Fruit fly (Drosophila melanogaster): Measurements from ENCODE around the gene Trp1.

Gene Trp1

dm6 chr2L:9984078-9984772 is 25.0 kb upstream of the Trp1 start, which contains the start of gene bib (continued):
- TF ChIP-seq grau (tag; optimal IDR thresholded peaks at IDR 0.05), result peak; percentile 87
- no peak for TF ChIP-seq CG12744 (GFP tag; optimal IDR thresholded peaks at IDR 0.05)
- TF ChIP-seq crc (GFP tag; optimal IDR thresholded peaks at IDR 0.05), result no peak
- TF ChIP-seq sim (GFP tag; IDR thresholded peaks at IDR 0.05), result no peak
- no peak for TF ChIP-seq vnd (GFP tag; IDR thresholded peaks at IDR 0.05; ENCODE audit: partially characterized antibody)
- TF ChIP-seq pros (GFP tag; optimal IDR thresholded peaks at IDR 0.05), result peak; percentile 60
- TF ChIP-seq Hmr (GFP tag; optimal IDR thresholded peaks at IDR 0.05), result peak; percentile 88
- peak; percentile 18 for TF ChIP-seq jing (GFP tag; optimal IDR thresholded peaks at IDR 0.05)
- TF ChIP-seq CG1233 (GFP tag; optimal IDR thresholded peaks at IDR 0.05), result peak; percentile 80
- peak; percentile 27 for TF ChIP-seq HmgZ (tag; optimal IDR thresholded peaks at IDR 0.05)
- peak; percentile 53 for TF ChIP-seq CG5245 (GFP tag; optimal IDR thresholded peaks at IDR 0.05)
- peak in 1 of 2 experiments; percentile 81 for TF ChIP-seq Eip74EF (GFP tag; optimal IDR thresholded peaks at IDR 0.05)
- TF ChIP-seq ase (GFP tag; IDR thresholded peaks at IDR 0.05), result 0 out of 3 replicates have a peak, but pooled peaks have one; percentile 61
- no peak for TF ChIP-seq eve (GFP tag; optimal IDR thresholded peaks at IDR 0.05)
- no peak for TF ChIP-seq CG1647 (GFP tag; optimal IDR thresholded peaks at IDR 0.05)
- TF ChIP-seq dati (GFP tag; IDR thresholded peaks at IDR 0.05), result no peak
- TF ChIP-seq CG18599 (GFP tag; optimal IDR thresholded peaks at IDR 0.05), result peak; percentile 90
- TF ChIP-seq CHES-1-like (GFP tag; optimal IDR thresholded peaks at IDR 0.05), result peak; percentile 21
- TF ChIP-seq CG4404 (GFP tag; IDR thresholded peaks at IDR 0.05), result peak; percentile 85
- TF ChIP-seq HLH4C (GFP tag; IDR thresholded peaks at IDR 0.05; ENCODE audit: partially characterized antibody), result no peak
- TF ChIP-seq Fer2 (tag; optimal IDR thresholded peaks at IDR 0.05), result peak; percentile 36
- TF ChIP-seq HLH3B (GFP tag; IDR thresholded peaks at IDR 0.05), result peak; percentile 58
- TF ChIP-seq CG11696 (GFP tag; IDR thresholded peaks at IDR 0.05), result no peak
- TF ChIP-seq CG17912 (GFP tag; optimal IDR thresholded peaks at IDR 0.05), result no peak
- TF ChIP-seq jumu (GFP tag; optimal IDR thresholded peaks at IDR 0.05), result no peak
- no peak for TF ChIP-seq ash1 (GFP tag; optimal IDR thresholded peaks at IDR 0.05)
- no peak for TF ChIP-seq yki (optimal IDR thresholded peaks at IDR 0.05)
- peak; percentile 12 for TF ChIP-seq tx (GFP tag; optimal IDR thresholded peaks at IDR 0.05)
- TF ChIP-seq CG14441 (GFP tag; IDR thresholded peaks at IDR 0.05), result peak; percentile 58; the same call in 1 of the 2 replicates
- TF ChIP-seq Ets97D (GFP tag; optimal IDR thresholded peaks at IDR 0.05), result peak; percentile 30
- TF ChIP-seq CG9727 (GFP tag; optimal IDR thresholded peaks at IDR 0.05), result peak; percentile 96
- no peak for TF ChIP-seq knrl (GFP tag; IDR thresholded peaks at IDR 0.05; ENCODE audit: partially characterized antibody)
- TF ChIP-seq CG11695 (GFP tag; IDR thresholded peaks at IDR 0.05), result peak; percentile 69
- peak; percentile 93 for TF ChIP-seq trem (tag; optimal IDR thresholded peaks at IDR 0.05)
- peak; percentile 87 for TF ChIP-seq Fer1 (GFP tag; optimal IDR thresholded peaks at IDR 0.05)
- TF ChIP-seq lov (optimal IDR thresholded peaks at IDR 0.05), result no peak
- peak; percentile 64; the same call in 1 of the 3 replicates for TF ChIP-seq lov (GFP tag; IDR thresholded peaks at IDR 0.05)
- no peak for TF ChIP-seq Lpt (GFP tag; optimal IDR thresholded peaks at IDR 0.05)
- TF ChIP-seq CG7745 (tag; optimal IDR thresholded peaks at IDR 0.05), result no peak
- TF ChIP-seq sens (GFP tag), result peak; percentile 72
- peak in 1 of 2 experiments; percentile 25 for TF ChIP-seq insv (GFP tag; optimal IDR thresholded peaks at IDR 0.05)
- TF ChIP-seq ttk (GFP tag; IDR thresholded peaks at IDR 0.05), result peak; percentile 62; the same call in 1 of the 2 replicates
- no peak for TF ChIP-seq zfh2 (GFP tag; optimal IDR thresholded peaks at IDR 0.05)
- peak; percentile 62 for TF ChIP-seq CG12299 (tag; optimal IDR thresholded peaks at IDR 0.05)
- TF ChIP-seq Stat92E (GFP tag; optimal IDR thresholded peaks at IDR 0.05), result peak in 1 of 3 experiments; percentile 80
- peak; percentile 32 for TF ChIP-seq trh (GFP tag; optimal IDR thresholded peaks at IDR 0.05)
- no peak for TF ChIP-seq BEAF-32 (GFP tag; optimal IDR thresholded peaks at IDR 0.05)
- TF ChIP-seq CG6765 (GFP tag; optimal IDR thresholded peaks at IDR 0.05), result peak; percentile 47
- TF ChIP-seq run (tag; optimal IDR thresholded peaks at IDR 0.05), result peak; percentile 61
- TF ChIP-seq CG6272 (GFP tag; IDR thresholded peaks at IDR 0.05), result peak; percentile 46; the same call in 1 of the 2 replicates
